Fruit fly (Drosophila melanogaster) whole organism, embryonic: ENCODE measurements around the gene defl.

Experiments
- B-H2 ChIP-seq: fragments of 200-800 bp; sonication (Bioruptor generic); optimal IDR thresholded peaks from 2 replicates; lab custom pipeline; 2018; ENCODE audit warnings: missing biosample characterization, mild to moderate bottlenecking, missing genetic modification characterization
- BEAF-32 ChIP-seq: fragments of 200-800 bp; sonication (Bioruptor generic); optimal IDR thresholded peaks from 3 replicates; lab custom pipeline; 2017; ENCODE audit warnings: missing biosample characterization, missing genetic modification characterization, mild to moderate bottlenecking, moderate library complexity, missing genetic modification reagents
- Bgb ChIP-seq: fragments of 200-800 bp; sonication (Bioruptor generic); IDR thresholded peaks from 2 replicates; pipeline ENCODE4 v1.3.6; 2022; ENCODE audit warnings: missing biosample characterization, missing genetic modification characterization; ENCODE audit not compliant: partially characterized antibody
- Blimp-1 ChIP-seq: fragments of 200-800 bp; sonication (Bioruptor generic); optimal IDR thresholded peaks from 3 replicates; lab custom pipeline; 2018; ENCODE audit warnings: missing biosample characterization, missing genetic modification characterization, mild to moderate bottlenecking, moderate library complexity, missing genetic modification reagents
- CG10366 ChIP-seq: fragments of 200-800 bp; sonication (Bioruptor generic); IDR thresholded peaks from 2 replicates; pipeline ENCODE4 v1.3.6; 2022; ENCODE audit warnings: missing biosample characterization, missing genetic modification characterization
- CG10565 ChIP-seq: fragments of 200-800 bp; sonication (Bioruptor generic); optimal IDR thresholded peaks from 3 replicates; lab custom pipeline; 2016; ENCODE audit warnings: missing biosample characterization, mild to moderate bottlenecking, missing genetic modification characterization
- CG10979 ChIP-seq: fragments of 200-800 bp; sonication (Bioruptor generic); optimal IDR thresholded peaks from 2 replicates; lab custom pipeline; 2018; ENCODE audit warnings: missing biosample characterization, mild to moderate bottlenecking, missing genetic modification characterization, moderate library complexity
- CG12659 ChIP-seq: fragments of 200-800 bp; sonication (Bioruptor generic); optimal IDR thresholded peaks from 3 replicates; lab custom pipeline; 2017; ENCODE audit warnings: mild to moderate bottlenecking, missing biosample characterization, missing genetic modification reagents, missing genetic modification characterization
- CG13775 ChIP-seq: fragments of 200-800 bp; sonication (Bioruptor generic); optimal IDR thresholded peaks from 3 replicates; lab custom pipeline; 2017; ENCODE audit warnings: missing biosample characterization, mild to moderate bottlenecking, missing genetic modification characterization
- CG14860 ChIP-seq: fragments of 200-800 bp; sonication (Bioruptor generic); IDR thresholded peaks from 3 replicates; pipeline ENCODE4 v1.3.6; 2022; ENCODE audit warnings: missing biosample characterization, missing genetic modification characterization; ENCODE audit not compliant: partially characterized antibody
- CG16813 ChIP-seq: fragments of 200-800 bp; sonication (Bioruptor generic); IDR thresholded peaks from 3 replicates; pipeline ENCODE4 v1.3.6; 2022; ENCODE audit warnings: missing biosample characterization, missing genetic modification characterization; ENCODE audit not compliant: partially characterized antibody
- CG16863 ChIP-seq: fragments of 200-800 bp; sonication (Bioruptor generic); optimal IDR thresholded peaks from 3 replicates; lab custom pipeline; 2016; ENCODE audit warnings: missing biosample characterization, missing genetic modification characterization
- CG34422 ChIP-seq: fragments of 200-800 bp; sonication (Bioruptor generic); IDR thresholded peaks from 3 replicates; pipeline ENCODE4 v1.3.6; 2022; ENCODE audit warnings: missing biosample characterization, missing genetic modification characterization
- CG3995 ChIP-seq: fragments of 200-800 bp; sonication (Bioruptor generic); optimal IDR thresholded peaks from 3 replicates; lab custom pipeline; 2016; ENCODE audit warnings: missing biosample characterization, missing genetic modification characterization
- CG4360 ChIP-seq: fragments of 200-800 bp; sonication (Bioruptor generic); IDR thresholded peaks from 2 replicates; pipeline ENCODE4 v1.3.6; 2022; ENCODE audit warnings: missing biosample characterization, missing genetic modification characterization
- CG4404 ChIP-seq: fragments of 200-800 bp; sonication (Bioruptor generic); IDR thresholded peaks from 2 replicates; pipeline ENCODE4 v1.3.6; 2022; ENCODE audit warnings: missing biosample characterization, missing genetic modification characterization
- CG4617 ChIP-seq: fragments of 200-800 bp; sonication (Bioruptor generic); optimal IDR thresholded peaks from 3 replicates; lab custom pipeline; 2016; ENCODE audit warnings: missing biosample characterization, missing genetic modification characterization, borderline replicate concordance
- CG4820 ChIP-seq: fragments of 200-800 bp; sonication (Bioruptor generic); optimal IDR thresholded peaks from 3 replicates; lab custom pipeline; 2016; ENCODE audit warnings: missing biosample characterization, missing genetic modification characterization
- CG5245 ChIP-seq: fragments of 200-800 bp; sonication (Bioruptor generic); optimal IDR thresholded peaks from 3 replicates; lab custom pipeline; 2016; ENCODE audit warnings: missing biosample characterization, missing genetic modification characterization
- CG6791 ChIP-seq: fragments of 200-800 bp; sonication (Bioruptor generic); IDR thresholded peaks from 3 replicates; pipeline ENCODE4 v1.3.6; 2022; ENCODE audit warnings: missing biosample characterization, missing genetic modification characterization; ENCODE audit not compliant: partially characterized antibody
- CG7786 ChIP-seq: fragments of 200-800 bp; sonication (Bioruptor generic); optimal IDR thresholded peaks from 2 replicates; lab custom pipeline; 2016; ENCODE audit warnings: missing biosample characterization, missing genetic modification characterization
- CoRest ChIP-seq: fragments of 200-800 bp; sonication (Bioruptor generic); optimal IDR thresholded peaks from 3 replicates; lab custom pipeline; 2018; ENCODE audit warnings: missing biosample characterization, mild to moderate bottlenecking, missing genetic modification characterization, moderate library complexity
- Dad ChIP-seq: fragments of 200-800 bp; sonication (Bioruptor generic); optimal IDR thresholded peaks from 3 replicates; lab custom pipeline; 2016; ENCODE audit warnings: missing biosample characterization, missing genetic modification characterization
- Dll ChIP-seq: fragments of 200-800 bp; sonication (Bioruptor generic); IDR thresholded peaks from 4 replicates; pipeline ENCODE4 v1.3.6; 2022; ENCODE audit warnings: missing biosample characterization, missing genetic modification characterization; ENCODE audit not compliant: partially characterized antibody
- E2f1 ChIP-seq: fragments of 200-800 bp; sonication (Bioruptor generic); IDR thresholded peaks from 2 replicates; pipeline ENCODE4 v1.3.6; 2022; ENCODE audit warnings: missing biosample characterization, missing genetic modification characterization
- E2f2 ChIP-seq: fragments of 200-800 bp; sonication (Bioruptor generic); IDR thresholded peaks from 2 replicates; pipeline ENCODE4 v1.3.6; 2022; ENCODE audit warnings: missing biosample characterization, missing genetic modification characterization
- Ets97D ChIP-seq: fragments of 200-800 bp; sonication (Bioruptor generic); optimal IDR thresholded peaks from 3 replicates; lab custom pipeline; 2016; ENCODE audit warnings: missing biosample characterization, missing genetic modification characterization
- HLH4C ChIP-seq: fragments of 200-800 bp; sonication (Bioruptor generic); IDR thresholded peaks from 3 replicates; pipeline ENCODE4 v1.3.6; 2022; ENCODE audit warnings: missing biosample characterization, missing genetic modification characterization; ENCODE audit not compliant: partially characterized antibody
- Hr3 ChIP-seq: fragments of 200-800 bp; sonication (Bioruptor generic); optimal IDR thresholded peaks from 3 replicates; lab custom pipeline; 2016; ENCODE audit warnings: missing biosample characterization, missing genetic modification characterization
- Nf-YA ChIP-seq: fragments of 200-800 bp; sonication (Bioruptor generic); IDR thresholded peaks from 2 replicates; pipeline ENCODE4 v1.3.6; 2022; ENCODE audit warnings: missing biosample characterization, missing genetic modification characterization
- Sox100B ChIP-seq: fragments of 200-800 bp; sonication (Bioruptor generic); optimal IDR thresholded peaks from 3 replicates; lab custom pipeline; 2018; ENCODE audit warnings: missing biosample characterization, mild to moderate bottlenecking, missing genetic modification characterization
- aop ChIP-seq: fragments of 200-800 bp; sonication (Bioruptor generic); IDR thresholded peaks from 2 replicates; pipeline ENCODE4 v1.3.6; 2022; ENCODE audit warnings: missing biosample characterization, missing genetic modification characterization
- bcd ChIP-seq: fragments of 200-800 bp; sonication (Bioruptor generic); optimal IDR thresholded peaks from 2 replicates; lab custom pipeline; 2017; ENCODE audit warnings: missing biosample characterization, mild to moderate bottlenecking, missing genetic modification characterization
- cg ChIP-seq: fragments of 200-800 bp; sonication (Bioruptor generic); optimal IDR thresholded peaks from 3 replicates; lab custom pipeline; 2019; ENCODE audit warnings: missing biosample characterization, mild to moderate bottlenecking, missing genetic modification characterization, moderate library complexity
- chinmo ChIP-seq: fragments of 200-800 bp; sonication (Bioruptor generic); IDR thresholded peaks from 4 replicates; pipeline ENCODE4 v1.3.6; 2022; ENCODE audit warnings: missing biosample characterization, missing genetic modification characterization; ENCODE audit not compliant: partially characterized antibody
- her ChIP-seq: fragments of 200-800 bp; sonication (Bioruptor generic); optimal IDR thresholded peaks from 2 replicates; lab custom pipeline; 2016; ENCODE audit warnings: missing biosample characterization, missing genetic modification characterization
- inv ChIP-seq: fragments of 200-800 bp; sonication (Bioruptor generic); IDR thresholded peaks from 2 replicates; pipeline ENCODE4 v1.3.6; 2022; ENCODE audit warnings: missing biosample characterization, missing genetic modification characterization; ENCODE audit not compliant: partially characterized antibody
- lbe ChIP-seq: fragments of 200-800 bp; sonication (Bioruptor generic); optimal IDR thresholded peaks from 2 replicates; lab custom pipeline; 2016; ENCODE audit warnings: missing biosample characterization, mild to moderate bottlenecking, missing genetic modification characterization
- nerfin-2 ChIP-seq: fragments of 200-800 bp; sonication (Bioruptor generic); IDR thresholded peaks from 2 replicates; pipeline ENCODE4 v1.3.6; 2022; ENCODE audit warnings: missing biosample characterization, missing genetic modification characterization; ENCODE audit not compliant: partially characterized antibody
- onecut ChIP-seq: fragments of 200-800 bp; sonication (Bioruptor generic); IDR thresholded peaks from 2 replicates; pipeline ENCODE4 v1.3.6; 2022; ENCODE audit warnings: missing biosample characterization, missing genetic modification characterization
- phol ChIP-seq: fragments of 200-800 bp; sonication (Bioruptor generic); optimal IDR thresholded peaks from 3 replicates; lab custom pipeline; 2018; ENCODE audit warnings: missing biosample characterization, mild to moderate bottlenecking, missing genetic modification characterization, moderate library complexity
- pzg ChIP-seq: fragments of 200-800 bp; sonication (Bioruptor generic); optimal IDR thresholded peaks from 3 replicates; lab custom pipeline; 2018; ENCODE audit warnings: missing biosample characterization, mild to moderate bottlenecking, missing genetic modification characterization, moderate library complexity
- run ChIP-seq: fragments of 200-800 bp; sonication (Bioruptor generic); optimal IDR thresholded peaks from 3 replicates; lab custom pipeline; 2018; ENCODE audit warnings: missing biosample characterization, mild to moderate bottlenecking, missing genetic modification characterization
- schlank ChIP-seq: fragments of 200-800 bp; sonication (Bioruptor generic); optimal IDR thresholded peaks from 2 replicates; lab custom pipeline; 2018; ENCODE audit warnings: missing biosample characterization, mild to moderate bottlenecking, missing genetic modification characterization
- sens-2 ChIP-seq: fragments of 200-800 bp; sonication (Bioruptor generic); IDR thresholded peaks from 2 replicates; pipeline ENCODE4 v1.3.6; 2022; ENCODE audit warnings: missing biosample characterization, missing genetic modification characterization
- trem ChIP-seq: fragments of 200-800 bp; optimal IDR thresholded peaks from 3 replicates; lab custom pipeline; 2019; ENCODE audit warnings: missing biosample characterization, mild to moderate bottlenecking, missing genetic modification characterization, moderate library complexity
- trh ChIP-seq: fragments of 200-800 bp; sonication (Bioruptor generic); optimal IDR thresholded peaks from 2 replicates; lab custom pipeline; 2016; ENCODE audit warnings: missing biosample characterization, missing genetic modification characterization
- wor ChIP-seq: fragments of 200-800 bp; sonication (Bioruptor generic); IDR thresholded peaks from 2 replicates; pipeline ENCODE4 v1.3.6; 2022; ENCODE audit warnings: missing biosample characterization, missing genetic modification characterization
- zen2 ChIP-seq: fragments of 200-800 bp; sonication (Bioruptor generic); IDR thresholded peaks from 3 replicates; pipeline ENCODE4 v1.3.6; 2022; ENCODE audit warnings: missing biosample characterization, missing genetic modification characterization; ENCODE audit not compliant: partially characterized antibody

Gene defl

dm6 chr3L:9704162-9704748, 19.0 kb upstream of the defl start, which contains the start of gene CG16711 (continued):
- TF ChIP-seq Dad (GFP tag; lab: Kevin White, UChicago), result no peak
- peak; percentile 87 for TF ChIP-seq BEAF-32
- TF ChIP-seq CG4820 (GFP tag; lab: Kevin White, UChicago), result no peak
- no peak for TF ChIP-seq CG3995
- peak; percentile 48 for TF ChIP-seq Ets97D (GFP tag; lab: Kevin White, UChicago)
- TF ChIP-seq trem (tag; lab: Kevin White, UChicago), result peak; percentile 14
- TF ChIP-seq CG16863 (GFP tag; lab: Kevin White, UChicago), result no peak
- TF ChIP-seq onecut (GFP tag; lab: Robert Waterston, UW), result peak; percentile 95
- TF ChIP-seq CG4617 (GFP tag; lab: Kevin White, UChicago), result peak; percentile 63
- peak; percentile 96 for TF ChIP-seq HLH4C (GFP tag; lab: Robert Waterston, UW)
- TF ChIP-seq CG10366 (GFP tag; lab: Robert Waterston, UW), result no peak
- TF ChIP-seq Nf-YA, result 0 out of 2 replicates have a peak, but pooled peaks have one; percentile 6
- 0 out of 3 replicates have a peak, but pooled peaks have one; percentile 24 for TF ChIP-seq CG34422 (GFP tag; lab: Robert Waterston, UW)
- TF ChIP-seq run (tag; lab: Kevin White, UChicago), result no peak
- peak; percentile 90 for TF ChIP-seq CG14860 (GFP tag; lab: Robert Waterston, UW)
- no peak for TF ChIP-seq sens-2 (GFP tag; lab: Robert Waterston, UW)
- peak; percentile 89 for TF ChIP-seq inv (GFP tag; lab: Robert Waterston, UW)
- TF ChIP-seq Bgb, result peak; percentile 95
- peak; percentile 69 for TF ChIP-seq CoRest (tag; lab: Kevin White, UChicago)
- TF ChIP-seq Dll (GFP tag; lab: Robert Waterston, UW), result peak; percentile 94
- no peak for TF ChIP-seq CG10979 (tag; lab: Kevin White, UChicago)
- no peak for TF ChIP-seq trh (GFP tag; lab: Kevin White, UChicago)
- TF ChIP-seq E2f2 (GFP tag; lab: Robert Waterston, UW), result peak; percentile 64
- TF ChIP-seq pzg (GFP tag; lab: Kevin White, UChicago), result peak; percentile 60
- no peak for TF ChIP-seq CG7786
- TF ChIP-seq CG6791 (GFP tag; lab: Robert Waterston, UW), result peak; percentile 94
- no peak for TF ChIP-seq B-H2 (GFP tag; lab: Kevin White, UChicago)
- peak; percentile 95 for TF ChIP-seq chinmo (GFP tag; lab: Robert Waterston, UW)
- TF ChIP-seq zen2, result peak; percentile 94
- no peak for TF ChIP-seq Blimp-1 (GFP tag; lab: Kevin White, UChicago)
- no peak for TF ChIP-seq schlank
- TF ChIP-seq CG16813 (GFP tag; lab: Robert Waterston, UW), result peak; percentile 87
- no peak for TF ChIP-seq E2f1 (GFP tag; lab: Robert Waterston, UW)
- TF ChIP-seq CG4360 (GFP tag; lab: Robert Waterston, UW), result no peak
- TF ChIP-seq wor (GFP tag; lab: Robert Waterston, UW), result no peak
- no peak for TF ChIP-seq bcd (GFP tag; lab: Kevin White, UChicago)
- no peak for TF ChIP-seq her
- no peak for TF ChIP-seq CG13775 (GFP tag; lab: Kevin White, UChicago)
- peak; percentile 95 for TF ChIP-seq nerfin-2 (GFP tag; lab: Robert Waterston, UW)
- TF ChIP-seq Sox100B, result no peak
- no peak for TF ChIP-seq CG4404
- TF ChIP-seq lbe (GFP tag; lab: Kevin White, UChicago), result no peak
- peak; percentile 11 for TF ChIP-seq phol
- no peak for TF ChIP-seq CG5245 (GFP tag; lab: Kevin White, UChicago)
- no peak for TF ChIP-seq CG10565 (GFP tag; lab: Kevin White, UChicago)
- no peak for TF ChIP-seq Hr3
- TF ChIP-seq CG12659 (GFP tag; lab: Kevin White, UChicago), result peak; percentile 18
- TF ChIP-seq cg (GFP tag; lab: Kevin White, UChicago), result peak; percentile 58
- TF ChIP-seq aop (GFP tag; lab: Robert Waterston, UW), result no peak
